Worm (Caenorhabditis elegans) whole organism, L4 larva: ENCODE results near the gene F37H8.5.

Experiments
- mxl-3 ChIP-seq: fragments of 200-800 bp; sonication (Bioruptor generic); optimal IDR thresholded peaks from 2 replicates; lab custom pipeline; 2018; ENCODE audit warnings: mild to moderate bottlenecking, missing genetic modification characterization, missing compliant biosample characterization
- rbr-2 ChIP-seq: sonication (generic microtip); optimal IDR thresholded peaks from 2 replicates; lab custom pipeline; 2016; ENCODE audit warnings: missing genotype, missing genetic modification characterization, missing compliant biosample characterization
- skn-1 ChIP-seq: fragments of 150-350 bp; optimal IDR thresholded peaks from 2 replicates; lab custom pipeline; 2014; ENCODE audit warnings: missing biosample characterization, missing genetic modification characterization
- spr-3 ChIP-seq: fragments of 200-800 bp; sonication (Bioruptor generic); optimal IDR thresholded peaks from 2 replicates; lab custom pipeline; 2018; ENCODE audit warnings: mild to moderate bottlenecking, missing genetic modification characterization, missing compliant biosample characterization
- zfp-2 ChIP-seq: sonication (generic microtip); optimal IDR thresholded peaks from 2 replicates; lab custom pipeline; 2016; ENCODE audit warnings: mild to moderate bottlenecking, missing genetic modification characterization, missing compliant biosample characterization
- zip-2 ChIP-seq: fragments of 150-350 bp; optimal IDR thresholded peaks from 2 replicates; lab custom pipeline; 2014; ENCODE audit warnings: missing biosample characterization, missing genetic modification characterization
- ztf-11 ChIP-seq: fragments of 150-350 bp; optimal IDR thresholded peaks from 2 replicates; lab custom pipeline; 2014; ENCODE audit warnings: missing biosample characterization, missing genetic modification characterization

- TF ChIP-seq zfp-2 (tag; lab: Kevin White, UChicago): no peak
- TF ChIP-seq ztf-11 (tag; lab: Kevin White, UChicago): no peak
- no peak for TF ChIP-seq skn-1 (tag; lab: Kevin White, UChicago)
- peak; percentile 22 for TF ChIP-seq rbr-2 (tag; lab: Kevin White, UChicago)
- no peak for TF ChIP-seq spr-3 (GFP tag; lab: Kevin White, UChicago)
- no peak for TF ChIP-seq zip-2 (tag; lab: Kevin White, UChicago)
- TF ChIP-seq mxl-3: peak; percentile 51
Observed at ce11 chrII:11184757-11185341, 3.2 kb upstream of the F37H8.5 start, which contains the start of gene lir-3.
